Fruit fly (Drosophila melanogaster) whole organism, embryonic: ENCODE measurements around the gene Z600.
A peak's percentile ranks its signal among the peaks of the same experiment; 100 is the strongest.

Experiments used
- Adf1 ChIP-seq: fragments of 200-800 bp; sonication (Bioruptor generic); IDR thresholded peaks from 2 replicates; pipeline ENCODE4 v1.3.6; 2022; ENCODE audit warnings: missing biosample characterization, missing genetic modification characterization
- Blimp-1 ChIP-seq: fragments of 200-800 bp; sonication (Bioruptor generic); optimal IDR thresholded peaks from 3 replicates; lab custom pipeline; 2018; ENCODE audit warnings: missing biosample characterization, missing genetic modification characterization, mild to moderate bottlenecking, moderate library complexity, missing genetic modification reagents
- CG10959 ChIP-seq: fragments of 200-800 bp; sonication (Bioruptor generic); IDR thresholded peaks from 2 replicates; pipeline ENCODE4 v1.3.6; 2022; ENCODE audit warnings: missing biosample characterization, missing genetic modification characterization
- CG13287 ChIP-seq: fragments of 200-800 bp; sonication (Bioruptor generic); IDR thresholded peaks from 2 replicates; pipeline ENCODE4 v1.3.6; 2022; ENCODE audit warnings: missing biosample characterization, missing genetic modification characterization; ENCODE audit not compliant: partially characterized antibody
- CG18476 ChIP-seq: fragments of 200-800 bp; sonication (Bioruptor generic); optimal IDR thresholded peaks from 2 replicates; lab custom pipeline; 2016; ENCODE audit warnings: missing biosample characterization, mild to moderate bottlenecking, missing genetic modification characterization
- CG18619 ChIP-seq: fragments of 200-800 bp; sonication (Bioruptor generic); optimal IDR thresholded peaks from 3 replicates; lab custom pipeline; 2017; ENCODE audit warnings: missing biosample characterization, mild to moderate bottlenecking, missing genetic modification characterization
- CG2875 ChIP-seq: fragments of 200-800 bp; sonication (Bioruptor generic); optimal IDR thresholded peaks from 2 replicates; lab custom pipeline; 2017; ENCODE audit warnings: missing biosample characterization, mild to moderate bottlenecking, missing genetic modification characterization, missing genetic modification reagents
- CG31388 ChIP-seq: fragments of 200-800 bp; sonication (Bioruptor generic); optimal IDR thresholded peaks from 2 replicates; lab custom pipeline; 2016; ENCODE audit warnings: missing biosample characterization, missing genetic modification characterization
- CG4854 ChIP-seq: fragments of 200-800 bp; sonication (Bioruptor generic); optimal IDR thresholded peaks from 2 replicates; lab custom pipeline; 2016; ENCODE audit warnings: missing biosample characterization, missing genetic modification characterization, inconsistent platforms
- CG6272 ChIP-seq: fragments of 200-800 bp; sonication (Bioruptor generic); IDR thresholded peaks from 2 replicates; pipeline ENCODE4 v1.3.6; 2022; ENCODE audit warnings: missing biosample characterization, missing genetic modification characterization
- CG8089 ChIP-seq: fragments of 200-800 bp; sonication (Bioruptor generic); optimal IDR thresholded peaks from 3 replicates; lab custom pipeline; 2016; ENCODE audit warnings: missing biosample characterization, missing genetic modification characterization
- CG9817 ChIP-seq: fragments of 200-800 bp; sonication (Bioruptor generic); optimal IDR thresholded peaks from 2 replicates; lab custom pipeline; 2018; ENCODE audit warnings: missing biosample characterization, mild to moderate bottlenecking, missing genetic modification characterization, moderate library complexity
- Fer3 ChIP-seq: fragments of 200-800 bp; sonication (Bioruptor generic); optimal IDR thresholded peaks from 2 replicates; lab custom pipeline; 2018; ENCODE audit warnings: missing biosample characterization, mild to moderate bottlenecking, missing genetic modification characterization, moderate library complexity
- H2.0 ChIP-seq: fragments of 200-800 bp; sonication (Bioruptor generic); IDR thresholded peaks from 2 replicates; pipeline ENCODE4 v1.3.6; 2022; ENCODE audit warnings: missing biosample characterization, missing genetic modification characterization
- HLH3B ChIP-seq: fragments of 200-800 bp; sonication (Bioruptor generic); IDR thresholded peaks from 2 replicates; pipeline ENCODE4 v1.3.6; 2022; ENCODE audit warnings: missing biosample characterization, missing genetic modification characterization
- Hand ChIP-seq: fragments of 200-800 bp; sonication (Bioruptor generic); optimal IDR thresholded peaks from 2 replicates; lab custom pipeline; 2017; ENCODE audit warnings: mild to moderate bottlenecking, missing biosample characterization, missing genetic modification reagents, missing genetic modification characterization
- Hey ChIP-seq: fragments of 200-800 bp; sonication (Bioruptor generic); optimal IDR thresholded peaks from 3 replicates; lab custom pipeline; 2018; ENCODE audit warnings: missing biosample characterization, mild to moderate bottlenecking, missing genetic modification characterization
- Kr ChIP-seq: fragments of 200-800 bp; sonication (Bioruptor generic); optimal IDR thresholded peaks from 2 replicates; lab custom pipeline; 2017; ENCODE audit warnings: missing biosample characterization, mild to moderate bottlenecking, missing genetic modification characterization
- MESR4 ChIP-seq: fragments of 200-800 bp; sonication (Bioruptor generic); optimal IDR thresholded peaks from 2 replicates; lab custom pipeline; 2018; ENCODE audit warnings: missing biosample characterization, mild to moderate bottlenecking, missing genetic modification characterization, moderate library complexity
- Max ChIP-seq: fragments of 200-800 bp; sonication (Bioruptor generic); optimal IDR thresholded peaks from 2 replicates; lab custom pipeline; 2016; ENCODE audit warnings: missing biosample characterization, mild to moderate bottlenecking, missing genetic modification characterization
- Med ChIP-seq: fragments of 200-800 bp; sonication (Bioruptor generic); peaks from one replicate; lab custom pipeline; 2016; ENCODE audit warnings: missing biosample characterization, missing genetic modification characterization, mild to moderate bottlenecking, inconsistent platforms, moderate library complexity
- Oaz ChIP-seq: fragments of 200-800 bp; sonication (Bioruptor generic); IDR thresholded peaks from 2 replicates; pipeline ENCODE4 v1.3.6; 2022; ENCODE audit warnings: missing biosample characterization, missing genetic modification characterization
- PHDP ChIP-seq: fragments of 200-800 bp; sonication (Bioruptor generic); optimal IDR thresholded peaks from 3 replicates; lab custom pipeline; 2018; ENCODE audit warnings: missing biosample characterization, mild to moderate bottlenecking, missing genetic modification characterization, moderate library complexity
- Rfx ChIP-seq: fragments of 200-800 bp; sonication (Bioruptor generic); IDR thresholded peaks from 2 replicates; pipeline ENCODE4 v1.3.6; 2022; ENCODE audit warnings: missing biosample characterization, missing genetic modification characterization
- Usf ChIP-seq: fragments of 200-800 bp; sonication (Bioruptor generic); optimal IDR thresholded peaks from 2 replicates; lab custom pipeline; 2017; ENCODE audit warnings: missing genotype, missing biosample characterization, missing genetic modification characterization
- ash1 ChIP-seq: fragments of 200-800 bp; sonication (Bioruptor generic); optimal IDR thresholded peaks from 2 replicates; lab custom pipeline; 2018; ENCODE audit warnings: missing biosample characterization, mild to moderate bottlenecking, missing genetic modification characterization
- cas ChIP-seq: fragments of 200-800 bp; sonication (Bioruptor generic); IDR thresholded peaks from 2 replicates; pipeline ENCODE4 v1.3.6; 2022; ENCODE audit warnings: missing biosample characterization, missing genetic modification characterization
- croc ChIP-seq: fragments of 200-800 bp; sonication (Bioruptor generic); conservative IDR thresholded peaks from 3 replicates; pipeline ENCODE4 v1.3.6; 2022; ENCODE audit warnings: missing biosample characterization, missing genetic modification characterization
- dimm ChIP-seq: fragments of 200-800 bp; sonication (Bioruptor generic); IDR thresholded peaks from 2 replicates; pipeline ENCODE4 v1.3.6; 2022; ENCODE audit warnings: missing biosample characterization, missing genetic modification characterization
- dmrt99B ChIP-seq: fragments of 200-800 bp; sonication (Bioruptor generic); optimal IDR thresholded peaks from 2 replicates; lab custom pipeline; 2018; ENCODE audit warnings: missing biosample characterization, mild to moderate bottlenecking, missing genetic modification characterization, moderate library complexity
- exex ChIP-seq: fragments of 200-800 bp; sonication (Bioruptor generic); optimal IDR thresholded peaks from 4 replicates; lab custom pipeline; 2018; ENCODE audit warnings: missing biosample characterization, mild to moderate bottlenecking, missing genetic modification characterization, moderate library complexity
- fd102C ChIP-seq: fragments of 200-800 bp; sonication (Bioruptor generic); optimal IDR thresholded peaks from 2 replicates; lab custom pipeline; 2018; ENCODE audit warnings: missing biosample characterization, mild to moderate bottlenecking, missing genetic modification characterization, moderate library complexity
- fru ChIP-seq: fragments of >200 bp; optimal IDR thresholded peaks from 2 replicates; lab custom pipeline; 2017
- grn ChIP-seq: fragments of 200-800 bp; sonication (Bioruptor generic); optimal IDR thresholded peaks from 3 replicates; lab custom pipeline; 2017; ENCODE audit warnings: missing biosample characterization, missing genetic modification characterization
- gsb ChIP-seq: fragments of 200-800 bp; sonication (Bioruptor generic); IDR thresholded peaks from 2 replicates; pipeline ENCODE4 v1.3.6; 2022; ENCODE audit warnings: missing biosample characterization, missing genetic modification characterization
- kni ChIP-seq: fragments of 200-800 bp; sonication (Bioruptor generic); optimal IDR thresholded peaks from 3 replicates; lab custom pipeline; 2017; ENCODE audit warnings: mild to moderate bottlenecking, missing biosample characterization, missing genetic modification reagents, missing genetic modification characterization
- pita ChIP-seq: fragments of 200-800 bp; sonication (Bioruptor generic); optimal IDR thresholded peaks from 2 replicates; lab custom pipeline; 2017; ENCODE audit warnings: missing biosample characterization, mild to moderate bottlenecking, missing genetic modification characterization
- sqz ChIP-seq: fragments of 200-800 bp; sonication (Bioruptor generic); optimal IDR thresholded peaks from 3 replicates; lab custom pipeline; 2018; ENCODE audit warnings: missing biosample characterization, mild to moderate bottlenecking, missing genetic modification characterization
- trem ChIP-seq: fragments of 200-800 bp; optimal IDR thresholded peaks from 3 replicates; lab custom pipeline; 2019; ENCODE audit warnings: missing biosample characterization, mild to moderate bottlenecking, missing genetic modification characterization, moderate library complexity
- trh ChIP-seq: fragments of 200-800 bp; sonication (Bioruptor generic); optimal IDR thresholded peaks from 2 replicates; lab custom pipeline; 2016; ENCODE audit warnings: missing biosample characterization, missing genetic modification characterization
- twi ChIP-seq: fragments of 200-800 bp; optimal IDR thresholded peaks from 2 replicates; lab custom pipeline; 2019; ENCODE audit warnings: missing biosample characterization, mild to moderate bottlenecking, missing genetic modification characterization, moderate library complexity
- usp ChIP-seq: fragments of >200 bp; optimal IDR thresholded peaks from 2 replicates; lab custom pipeline; 2017; ENCODE audit warnings: missing biosample characterization, missing genetic modification characterization
- vfl ChIP-seq: fragments of 200-800 bp; sonication (Bioruptor generic); optimal IDR thresholded peaks from 2 replicates; lab custom pipeline; 2016; ENCODE audit warnings: missing biosample characterization, missing genetic modification characterization
- vnd ChIP-seq: fragments of 200-800 bp; sonication (Bioruptor generic); IDR thresholded peaks from 3 replicates; pipeline ENCODE4 v1.3.6; 2022; ENCODE audit warnings: missing biosample characterization, missing genetic modification characterization; ENCODE audit not compliant: partially characterized antibody
- z ChIP-seq: fragments of 200-800 bp; sonication (Bioruptor generic); IDR thresholded peaks from 3 replicates; pipeline ENCODE4 v1.3.6; 2022; ENCODE audit warnings: missing biosample characterization, missing genetic modification characterization
- zfh2 ChIP-seq: fragments of 200-800 bp; sonication (Bioruptor generic); optimal IDR thresholded peaks from 2 replicates; lab custom pipeline; 2016; ENCODE audit warnings: missing biosample characterization, missing genetic modification characterization

Z600 gene

dm6 chr3L:15531423-15532325 is 22.8 kb downstream of the Z600 start, which contains the start of gene CG43248 (continued):
- peak; percentile 11 for TF ChIP-seq Med (GFP tag; lab: Kevin White, UChicago)
- TF ChIP-seq twi (tag; lab: Kevin White, UChicago), result peak; percentile 11
- no peak for TF ChIP-seq grn (GFP tag; lab: Kevin White, UChicago)
- no peak for TF ChIP-seq z
- no peak for TF ChIP-seq trem (tag; lab: Kevin White, UChicago)
- peak; percentile 82 for TF ChIP-seq exex (tag; lab: Kevin White, UChicago)
- peak; percentile 30 for TF ChIP-seq Blimp-1

DNA sequence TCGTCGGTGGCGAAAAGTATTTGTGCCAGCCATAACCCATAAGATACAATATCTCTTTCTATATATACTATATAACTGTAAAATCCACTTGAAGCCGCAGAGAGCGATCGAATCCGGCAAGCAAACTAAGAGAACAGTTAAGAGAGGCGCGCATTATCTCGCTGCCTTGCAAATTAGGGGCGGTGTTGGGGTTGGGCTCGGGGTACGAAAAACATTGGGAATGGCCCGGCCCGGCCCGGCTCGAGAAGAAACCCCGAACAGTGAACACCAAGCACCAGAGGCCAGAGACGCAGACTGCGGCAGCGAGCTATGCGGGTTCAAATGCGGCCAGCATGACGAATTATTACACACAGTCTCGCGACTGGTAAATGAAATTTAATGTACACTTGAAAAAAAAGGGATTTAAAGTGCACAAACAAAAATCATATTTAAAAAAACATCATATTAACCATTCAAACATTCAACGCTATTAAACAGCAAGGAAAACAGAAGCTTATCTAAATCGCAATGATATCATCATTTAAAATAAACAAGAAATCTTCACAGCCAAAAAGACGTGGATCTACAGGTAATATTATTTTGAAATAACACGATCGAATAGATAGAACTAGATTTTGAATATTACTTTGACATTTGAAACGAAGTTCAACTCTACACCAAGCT is 23.6 kb downstream of the Z600 start:
- TF ChIP-seq Oaz (GFP tag; lab: Robert Waterston, UW) (0 out of 2 replicates have a peak, but pooled peaks have one; percentile 15), dimm (0 out of 2 replicates have a peak, but pooled peaks have one; percentile 23), Hand (GFP tag; lab: Kevin White, UChicago) (no peak), fru (no peak), Max (GFP tag; lab: Kevin White, UChicago) (peak; percentile 27), MESR4 (GFP tag; lab: Kevin White, UChicago) (no peak), Fer3 (peak; percentile 16), sqz (GFP tag; lab: Kevin White, UChicago) (no peak), CG13287 (GFP tag; lab: Robert Waterston, UW) (peak; percentile 25; the same call in 1 of the 2 replicates), pita (no peak), CG4854 (GFP tag; lab: Kevin White, UChicago) (no peak), CG9817 (tag; lab: Kevin White, UChicago) (peak; percentile 20), zfh2 (peak; percentile 22), H2.0 (GFP tag; lab: Robert Waterston, UW) (peak; percentile 55; the same call in 1 of the 2 replicates), vfl (no peak), Kr (GFP tag; lab: Kevin White, UChicago) (no peak), ash1 (GFP tag; lab: Kevin White, UChicago) (no peak), vnd (GFP tag; lab: Robert Waterston, UW) (no peak), Hey (tag; lab: Kevin White, UChicago) (no peak), dmrt99B (tag; lab: Kevin White, UChicago) (peak; percentile 63), CG6272 (GFP tag; lab: Robert Waterston, UW) (no peak), CG8089 (GFP tag; lab: Kevin White, UChicago) (no peak), CG10959 (GFP tag; lab: Robert Waterston, UW) (peak; percentile 24; the same call in 1 of the 2 replicates), usp (no peak), CG18476 (GFP tag; lab: Kevin White, UChicago) (peak; percentile 23), croc (no peak), CG31388 (GFP tag; lab: Kevin White, UChicago) (no peak), CG18619 (GFP tag; lab: Kevin White, UChicago) (no peak), Rfx (GFP tag; lab: Robert Waterston, UW) (peak; percentile 23; the same call in 1 of the 2 replicates), kni (GFP tag; lab: Kevin White, UChicago) (peak; percentile 27), CG2875 (GFP tag; lab: Kevin White, UChicago) (no peak), gsb (GFP tag; lab: Robert Waterston, UW) (peak; percentile 47; the same call in 1 of the 2 replicates), Adf1 (GFP tag; lab: Robert Waterston, UW) (peak; percentile 76), HLH3B (GFP tag; lab: Robert Waterston, UW) (no peak; the same call in 1 of the 2 replicates), Usf (no peak), trh (GFP tag; lab: Kevin White, UChicago) (no peak), fd102C (GFP tag; lab: Kevin White, UChicago) (no peak), PHDP (tag; lab: Kevin White, UChicago) (no peak), cas (GFP tag; lab: Robert Waterston, UW) (no peak)
